Fruit fly (Drosophila melanogaster) whole organism, embryonic: ENCODE results near the gene Polr2M.

Experiments used
- B-H2 ChIP-seq: fragments of 200-800 bp; sonication (Bioruptor generic); optimal IDR thresholded peaks from 2 replicates; lab custom pipeline; 2018; ENCODE audit warnings: missing biosample characterization, mild to moderate bottlenecking, missing genetic modification characterization
- CG11093 ChIP-seq: fragments of 200-800 bp; sonication (Bioruptor generic); IDR thresholded peaks from 3 replicates; pipeline ENCODE4 v1.3.6; 2022; ENCODE audit warnings: missing biosample characterization, missing genetic modification characterization
- CG11696 ChIP-seq: fragments of 200-800 bp; sonication (Bioruptor generic); IDR thresholded peaks from 2 replicates; pipeline ENCODE4 v1.3.6; 2022; ENCODE audit warnings: missing biosample characterization, missing genetic modification characterization
- CG12155 ChIP-seq: fragments of 200-800 bp; sonication (Bioruptor generic); optimal IDR thresholded peaks from 3 replicates; lab custom pipeline; 2016; ENCODE audit warnings: missing biosample characterization, missing genetic modification characterization
- CG14965 ChIP-seq: fragments of 200-800 bp; sonication (Bioruptor generic); optimal IDR thresholded peaks from 2 replicates; lab custom pipeline; 2016; ENCODE audit warnings: missing biosample characterization, missing genetic modification characterization, borderline replicate concordance
- CG15269 ChIP-seq: fragments of 200-800 bp; sonication (Bioruptor generic); optimal IDR thresholded peaks from 2 replicates; lab custom pipeline; 2018; ENCODE audit warnings: missing biosample characterization, mild to moderate bottlenecking, missing genetic modification characterization, moderate library complexity
- CG1602 ChIP-seq: fragments of 200-800 bp; sonication (Bioruptor generic); optimal IDR thresholded peaks from 3 replicates; lab custom pipeline; 2016; ENCODE audit warnings: missing biosample characterization, missing genetic modification characterization
- CG17802 ChIP-seq: fragments of 200-800 bp; sonication (Bioruptor generic); optimal IDR thresholded peaks from 2 replicates; lab custom pipeline; 2018; ENCODE audit warnings: missing biosample characterization, mild to moderate bottlenecking, missing genetic modification characterization, moderate library complexity
- CG17912 ChIP-seq: fragments of 200-800 bp; sonication (Bioruptor generic); optimal IDR thresholded peaks from 2 replicates; lab custom pipeline; 2018; ENCODE audit warnings: missing biosample characterization, mild to moderate bottlenecking, missing genetic modification characterization
- CG1832 ChIP-seq: fragments of 200-800 bp; sonication (Bioruptor generic); optimal IDR thresholded peaks from 2 replicates; lab custom pipeline; 2017; ENCODE audit warnings: missing biosample characterization, mild to moderate bottlenecking, missing genetic modification characterization, inconsistent platforms
- CG18476 ChIP-seq: fragments of 200-800 bp; sonication (Bioruptor generic); optimal IDR thresholded peaks from 2 replicates; lab custom pipeline; 2016; ENCODE audit warnings: missing biosample characterization, mild to moderate bottlenecking, missing genetic modification characterization
- CG2875 ChIP-seq: fragments of 200-800 bp; sonication (Bioruptor generic); optimal IDR thresholded peaks from 2 replicates; lab custom pipeline; 2017; ENCODE audit warnings: missing biosample characterization, mild to moderate bottlenecking, missing genetic modification characterization, missing genetic modification reagents
- CG3065 ChIP-seq: fragments of 200-800 bp; sonication (Bioruptor generic); optimal IDR thresholded peaks from 2 replicates; lab custom pipeline; 2016; ENCODE audit warnings: missing biosample characterization, missing genetic modification characterization
- CG34422 ChIP-seq: fragments of 200-800 bp; sonication (Bioruptor generic); IDR thresholded peaks from 3 replicates; pipeline ENCODE4 v1.3.6; 2022; ENCODE audit warnings: missing biosample characterization, missing genetic modification characterization
- CG6813 ChIP-seq: fragments of 200-800 bp; sonication (Bioruptor generic); optimal IDR thresholded peaks from 2 replicates; lab custom pipeline; 2017; ENCODE audit warnings: missing biosample characterization, missing genetic modification characterization, mild to moderate bottlenecking, moderate library complexity, missing genetic modification reagents
- CG7963 ChIP-seq: fragments of 200-800 bp; sonication (Bioruptor generic); IDR thresholded peaks from 3 replicates; pipeline ENCODE4 v1.3.6; 2022; ENCODE audit warnings: missing biosample characterization, missing genetic modification characterization; ENCODE audit not compliant: partially characterized antibody
- CG9437 ChIP-seq: fragments of 200-800 bp; sonication (Bioruptor generic); optimal IDR thresholded peaks from 2 replicates; lab custom pipeline; 2018; ENCODE audit warnings: missing biosample characterization, mild to moderate bottlenecking, missing genetic modification characterization
- Drgx ChIP-seq: fragments of 200-800 bp; sonication (Bioruptor generic); IDR thresholded peaks from 2 replicates; pipeline ENCODE4 v1.3.6; 2022; ENCODE audit warnings: missing biosample characterization, missing genetic modification characterization
- HmgZ ChIP-seq: fragments of 200-800 bp; sonication (Bioruptor generic); optimal IDR thresholded peaks from 2 replicates; lab custom pipeline; 2018; ENCODE audit warnings: missing biosample characterization, mild to moderate bottlenecking, missing genetic modification characterization
- Hmx ChIP-seq: fragments of 200-800 bp; sonication (Bioruptor generic); optimal IDR thresholded peaks from 2 replicates; lab custom pipeline; 2016; ENCODE audit warnings: missing biosample characterization, missing genetic modification characterization
- Hr51 ChIP-seq, 2 experiments: fragments of 200-800 bp; sonication (Bioruptor generic); optimal IDR thresholded peaks; 2 replicates in 1 of 2; 3 replicates in 1 of 2; lab custom pipeline; 2016 to 2018; ENCODE audit warnings: missing biosample characterization in 2 of 2, missing genetic modification characterization in 2 of 2, mild to moderate bottlenecking in 1 of 2, moderate library complexity in 1 of 2
- MESR4 ChIP-seq: fragments of 200-800 bp; sonication (Bioruptor generic); optimal IDR thresholded peaks from 2 replicates; lab custom pipeline; 2018; ENCODE audit warnings: missing biosample characterization, mild to moderate bottlenecking, missing genetic modification characterization, moderate library complexity
- Mes4 ChIP-seq: fragments of 200-800 bp; sonication (Bioruptor generic); optimal IDR thresholded peaks from 2 replicates; lab custom pipeline; 2016; ENCODE audit warnings: missing biosample characterization, missing genetic modification characterization
- Nf-YB ChIP-seq: fragments of 200-800 bp; sonication (Bioruptor generic); optimal IDR thresholded peaks from 3 replicates; lab custom pipeline; 2019; ENCODE audit warnings: missing biosample characterization, mild to moderate bottlenecking, missing genetic modification characterization, moderate library complexity
- Poxn ChIP-seq: fragments of 200-800 bp; sonication (Bioruptor generic); IDR thresholded peaks from 2 replicates; pipeline ENCODE4 v1.3.6; 2022; ENCODE audit warnings: missing biosample characterization, missing genetic modification characterization
- Spps ChIP-seq: fragments of 200-800 bp; sonication (Bioruptor generic); optimal IDR thresholded peaks from 2 replicates; lab custom pipeline; 2018; ENCODE audit warnings: missing biosample characterization, mild to moderate bottlenecking, missing genetic modification characterization
- Usf ChIP-seq: fragments of 200-800 bp; sonication (Bioruptor generic); optimal IDR thresholded peaks from 2 replicates; lab custom pipeline; 2017; ENCODE audit warnings: missing genotype, missing biosample characterization, missing genetic modification characterization
- Vsx1 ChIP-seq: fragments of 200-800 bp; sonication (Bioruptor generic); optimal IDR thresholded peaks from 2 replicates; lab custom pipeline; 2017; ENCODE audit warnings: missing biosample characterization, mild to moderate bottlenecking, missing genetic modification characterization, missing genetic modification reagents
- Xbp1 ChIP-seq: fragments of 200-800 bp; sonication (Bioruptor generic); optimal IDR thresholded peaks from 3 replicates; lab custom pipeline; 2016; ENCODE audit warnings: missing biosample characterization, mild to moderate bottlenecking, missing genetic modification characterization
- al ChIP-seq: fragments of 200-800 bp; sonication (Bioruptor generic); IDR thresholded peaks from 2 replicates; pipeline ENCODE4 v1.3.6; 2022; ENCODE audit warnings: missing biosample characterization, missing genetic modification characterization
- cad ChIP-seq: fragments of >200 bp; optimal IDR thresholded peaks from 2 replicates; lab custom pipeline; 2017; ENCODE audit warnings: missing biosample characterization, missing genetic modification characterization
- croc ChIP-seq: fragments of 200-800 bp; sonication (Bioruptor generic); conservative IDR thresholded peaks from 3 replicates; pipeline ENCODE4 v1.3.6; 2022; ENCODE audit warnings: missing biosample characterization, missing genetic modification characterization
- cwo ChIP-seq: fragments of 200-800 bp; sonication (Bioruptor generic); optimal IDR thresholded peaks from 3 replicates; lab custom pipeline; 2017; ENCODE audit warnings: missing biosample characterization, missing genetic modification characterization, mild to moderate bottlenecking, moderate library complexity, missing genetic modification reagents
- gfzf ChIP-seq: fragments of 200-800 bp; sonication (Bioruptor generic); optimal IDR thresholded peaks from 2 replicates; lab custom pipeline; 2016; ENCODE audit warnings: missing biosample characterization, mild to moderate bottlenecking, missing genetic modification characterization, moderate library complexity
- grn ChIP-seq: fragments of 200-800 bp; sonication (Bioruptor generic); optimal IDR thresholded peaks from 3 replicates; lab custom pipeline; 2017; ENCODE audit warnings: missing biosample characterization, missing genetic modification characterization
- kah ChIP-seq: fragments of 200-800 bp; sonication (Bioruptor generic); optimal IDR thresholded peaks from 2 replicates; lab custom pipeline; 2018; ENCODE audit warnings: missing biosample characterization, mild to moderate bottlenecking, missing genetic modification characterization
- kay ChIP-seq: fragments of 200-800 bp; sonication (Bioruptor generic); optimal IDR thresholded peaks from 2 replicates; lab custom pipeline; 2016; ENCODE audit warnings: missing biosample characterization, missing genetic modification characterization
- lilli ChIP-seq: fragments of 200-800 bp; sonication (Bioruptor generic); optimal IDR thresholded peaks from 3 replicates; lab custom pipeline; 2016; ENCODE audit warnings: missing biosample characterization, missing genetic modification characterization
- pan ChIP-seq, 4 experiments: fragments of >200 bp in 3 of 4; fragments of 200-800 bp in 1 of 4; sonication (Bioruptor generic) in 1 of 4; optimal IDR thresholded peaks in 3 of 4; IDR thresholded peaks in 1 of 4; 2 replicates each; pipeline versions ENCODE4 v1.3.6 to Lab custom; 2017 to 2022; ENCODE audit warnings: missing biosample characterization in 2 of 4, missing genetic modification characterization in 2 of 4, mixed read lengths in 1 of 4
- pfk ChIP-seq: fragments of 200-800 bp; sonication (Bioruptor generic); optimal IDR thresholded peaks from 2 replicates; lab custom pipeline; 2018; ENCODE audit warnings: missing biosample characterization, mild to moderate bottlenecking, missing genetic modification characterization, moderate library complexity
- pum ChIP-seq: fragments of 200-800 bp; sonication (Bioruptor generic); optimal IDR thresholded peaks from 2 replicates; lab custom pipeline; 2016; ENCODE audit warnings: missing biosample characterization, missing genetic modification characterization
- salm ChIP-seq: fragments of 200-800 bp; sonication (Bioruptor generic); optimal IDR thresholded peaks from 2 replicates; lab custom pipeline; 2018; ENCODE audit warnings: missing biosample characterization, mild to moderate bottlenecking, missing genetic modification characterization
- slp2 ChIP-seq: fragments of 200-800 bp; sonication (Bioruptor generic); optimal IDR thresholded peaks from 2 replicates; lab custom pipeline; 2016; ENCODE audit warnings: missing biosample characterization, missing genetic modification characterization
- tll ChIP-seq, 2 experiments: fragments of 200-800 bp in 1 of 2; fragments of >200 bp in 1 of 2; sonication (Bioruptor generic) in 1 of 2; optimal IDR thresholded peaks; 2 replicates each; lab custom pipeline; 2017 to 2019; ENCODE audit warnings: missing biosample characterization in 2 of 2, missing genetic modification characterization in 2 of 2, mild to moderate bottlenecking in 1 of 2, moderate library complexity in 1 of 2
- tna ChIP-seq: fragments of 200-800 bp; sonication (Bioruptor generic); IDR thresholded peaks from 2 replicates; pipeline ENCODE4 v1.3.6; 2022; ENCODE audit warnings: missing biosample characterization, missing genetic modification characterization; ENCODE audit not compliant: partially characterized antibody
- ttk ChIP-seq: fragments of 200-800 bp; sonication (Bioruptor generic); IDR thresholded peaks from 2 replicates; pipeline ENCODE4 v2.1.2; 2022; ENCODE audit warnings: missing biosample characterization, missing genetic modification characterization
- vnd ChIP-seq: fragments of 200-800 bp; sonication (Bioruptor generic); IDR thresholded peaks from 3 replicates; pipeline ENCODE4 v1.3.6; 2022; ENCODE audit warnings: missing biosample characterization, missing genetic modification characterization; ENCODE audit not compliant: partially characterized antibody
- zen2 ChIP-seq: fragments of 200-800 bp; sonication (Bioruptor generic); IDR thresholded peaks from 3 replicates; pipeline ENCODE4 v1.3.6; 2022; ENCODE audit warnings: missing biosample characterization, missing genetic modification characterization; ENCODE audit not compliant: partially characterized antibody

Gene Polr2M

dm6 chr3R:19180263-19180893 lies 48.9 kb upstream of the Polr2M start, which contains the start of the genes CG5555 and myd (continued):
- TF ChIP-seq slp2 (GFP tag; lab: Kevin White, UChicago) (peak; percentile 1), lilli (GFP tag; lab: Kevin White, UChicago) (peak; percentile 64), Hr51 (GFP tag; optimal IDR thresholded peaks at IDR 0.05; lab: Kevin White, UChicago) (peak in 1 of 2 experiments; percentile 38), CG12155 (GFP tag; lab: Kevin White, UChicago) (peak; percentile 52), CG3065 (GFP tag; lab: Kevin White, UChicago) (no peak), kah (GFP tag; lab: Kevin White, UChicago) (no peak), ttk (GFP tag; lab: Robert Waterston, UW) (no peak), CG6813 (GFP tag; lab: Kevin White, UChicago) (no peak), CG14965 (GFP tag; lab: Kevin White, UChicago) (no peak), Spps (no peak), CG17912 (GFP tag; lab: Kevin White, UChicago) (no peak), CG7963 (GFP tag; lab: Robert Waterston, UW) (peak; percentile 75), pfk (GFP tag; lab: Kevin White, UChicago) (no peak), Nf-YB (GFP tag; lab: Kevin White, UChicago) (peak; percentile 16), Vsx1 (GFP tag; lab: Kevin White, UChicago) (no peak), Mes4 (no peak), vnd (GFP tag; lab: Robert Waterston, UW) (peak; percentile 78), tll (GFP tag; optimal IDR thresholded peaks at IDR 0.05; lab: Kevin White, UChicago) (no peak), tna (peak; percentile 85), grn (GFP tag; lab: Kevin White, UChicago) (no peak), CG17802 (no peak), pum (GFP tag; lab: Kevin White, UChicago) (peak; percentile 13), MESR4 (GFP tag; lab: Kevin White, UChicago) (peak; percentile 53), CG11093 (GFP tag; lab: Robert Waterston, UW) (no peak), B-H2 (GFP tag; lab: Kevin White, UChicago) (peak; percentile 59), HmgZ (peak; percentile 50), cad (GFP tag; lab: Kevin White, UChicago) (no peak), pan (optimal IDR thresholded peaks at IDR 0.05; lab: Kevin White, UChicago) (no peak), pan (GFP tag; optimal IDR thresholded peaks at IDR 0.05 in 1 of 2, IDR thresholded peaks at IDR 0.05 in 1 of 2) (peak in 1 of 2 experiments; percentile 48), Poxn (no peak), Usf (GFP tag; lab: Kevin White, UChicago) (no peak), CG1602 (no peak), zen2 (GFP tag; lab: Robert Waterston, UW) (peak; percentile 36; the same call in 2 of the 3 replicates), al (GFP tag; lab: Robert Waterston, UW) (no peak), CG11696 (GFP tag; lab: Robert Waterston, UW) (0 out of 2 replicates have a peak, but pooled peaks have one; percentile 31), CG9437 (GFP tag; lab: Kevin White, UChicago) (no peak), croc (GFP tag; lab: Robert Waterston, UW) (no peak), CG2875 (GFP tag; lab: Kevin White, UChicago) (no peak), Drgx (GFP tag; lab: Robert Waterston, UW) (peak; percentile 73), gfzf (peak; percentile 12), Hmx (GFP tag; lab: Kevin White, UChicago) (no peak), Xbp1 (GFP tag; lab: Kevin White, UChicago) (peak; percentile 38), CG18476 (GFP tag; lab: Kevin White, UChicago) (no peak), CG34422 (GFP tag; lab: Robert Waterston, UW) (peak; percentile 39; the same call in 1 of the 3 replicates), salm (no peak), kay (GFP tag; lab: Kevin White, UChicago) (no peak), CG15269 (tag; lab: Kevin White, UChicago) (no peak), CG1832 (no peak), cwo (GFP tag; lab: Kevin White, UChicago) (no peak)
